Fruit fly (Drosophila melanogaster): ENCODE results near the gene mRpL46.

dm6 chr3L:1755458-1755984, 21.7 kb upstream of the mRpL46 start, which contains the start of gene Cht2:
- TF ChIP-seq Dll (optimal IDR thresholded peaks at IDR 0.05) = peak; percentile 63
- no peak for TF ChIP-seq EcR (GFP tag; optimal IDR thresholded peaks at IDR 0.05)
- no peak for TF ChIP-seq psq (optimal IDR thresholded peaks at IDR 0.05)
- TF ChIP-seq CG8478 (optimal IDR thresholded peaks at IDR 0.05) = no peak
- no peak for TF ChIP-seq usp (GFP tag; optimal IDR thresholded peaks at IDR 0.05)

All from whole organism.